Worm (Caenorhabditis elegans) whole organism, L3 larva: Measurements from ENCODE around the gene K08F8.7.

ENCODE experiments used
- R02D3.7 ChIP-seq: fragments of 150-350 bp; optimal IDR thresholded peaks from 2 replicates; lab custom pipeline; 2014; ENCODE audit warnings: missing biosample characterization, missing genetic modification characterization
- ZK546.5 ChIP-seq: sonication (generic microtip); optimal IDR thresholded peaks from 2 replicates; lab custom pipeline; 2017; ENCODE audit warnings: missing biosample characterization, missing genetic modification characterization
- ceh-16 ChIP-seq: sonication (generic microtip); optimal IDR thresholded peaks from 2 replicates; lab custom pipeline; 2017; ENCODE audit warnings: missing biosample characterization, missing genetic modification characterization
- fkh-10 ChIP-seq: sonication (generic microtip); optimal IDR thresholded peaks from 2 replicates; lab custom pipeline; 2017; ENCODE audit warnings: missing biosample characterization, missing genetic modification reagents, missing genetic modification characterization
- lin-15B ChIP-seq: fragments of 150-350 bp; optimal IDR thresholded peaks from 2 replicates; lab custom pipeline; 2014; ENCODE audit warnings: missing biosample characterization, missing genetic modification characterization
- nhr-12 ChIP-seq: fragments of 150-350 bp; optimal IDR thresholded peaks from 2 replicates; lab custom pipeline; 2014; ENCODE audit warnings: missing biosample characterization, missing genetic modification characterization
- nhr-76 ChIP-seq: fragments of 150-350 bp; sonication (generic microtip); optimal IDR thresholded peaks from 5 replicates; lab custom pipeline; 2014; ENCODE audit warnings: missing biosample characterization, missing genetic modification characterization
- unc-62 ChIP-seq: fragments of 150-350 bp; sonication (generic microtip); optimal IDR thresholded peaks from 4 replicates; lab custom pipeline; 2014; ENCODE audit warnings: missing biosample characterization, missing genetic modification reagents, missing genetic modification characterization
- zag-1 ChIP-seq: fragments of 150-350 bp; optimal IDR thresholded peaks from 2 replicates; lab custom pipeline; 2014; ENCODE audit warnings: missing biosample characterization, missing genetic modification characterization

DNA sequence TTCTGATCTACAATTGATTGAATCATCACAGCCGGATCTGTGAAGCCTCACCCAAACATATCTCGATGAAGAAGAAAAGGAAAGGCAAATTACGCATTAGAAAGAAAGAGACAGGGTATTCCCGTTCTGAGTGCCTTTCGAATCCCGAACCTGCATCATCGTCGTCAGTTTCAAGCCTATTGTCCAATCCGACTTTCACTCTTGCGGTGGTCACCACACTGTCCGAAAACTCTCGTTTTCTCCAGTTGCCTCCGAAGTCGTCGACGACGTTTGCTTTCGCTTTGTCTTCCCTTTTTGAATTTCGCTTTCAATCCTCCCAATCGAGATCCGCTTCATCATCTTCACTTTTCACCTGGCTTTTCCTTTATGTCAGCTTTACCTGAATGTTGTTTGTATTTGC is 6.1 kb downstream of the K08F8.7 start:
- no peak for TF ChIP-seq lin-15B (tag; lab: Kevin White, UChicago)
- no peak for TF ChIP-seq zag-1
- no peak for TF ChIP-seq nhr-76 (tag; lab: Kevin White, UChicago)
- no peak for TF ChIP-seq R02D3.7 (tag; lab: Kevin White, UChicago)
- no peak for TF ChIP-seq nhr-12 (tag; lab: Kevin White, UChicago)
- no peak for TF ChIP-seq unc-62
- no peak for TF ChIP-seq ceh-16 (tag; lab: Kevin White, UChicago)
- no peak for TF ChIP-seq ZK546.5 (tag; lab: Kevin White, UChicago)
- TF ChIP-seq fkh-10 (GFP tag; lab: Kevin White, UChicago) = no peak
